Worm (Caenorhabditis elegans): ENCODE results near the gene zig-4.

ce11 chrX:7953063-7953337, 27.8 kb downstream of the zig-4 start:
- TF ChIP-seq him-1 (tag; optimal IDR thresholded peaks at IDR 0.05) (no peak), dao-5 (tag; optimal IDR thresholded peaks at IDR 0.05) (no peak), W03F9.2 (tag; optimal IDR thresholded peaks at IDR 0.05) (no peak)

Data from whole organism, L4/young adult.